Fruit fly (Drosophila melanogaster) whole organism, embryonic: ENCODE measurements around the gene Herc4.

Experiments used
- Adf1 ChIP-seq: fragments of 200-800 bp; sonication (Bioruptor generic); IDR thresholded peaks from 2 replicates; pipeline ENCODE4 v1.3.6; 2022; ENCODE audit warnings: missing biosample characterization, missing genetic modification characterization
- Bgb ChIP-seq: fragments of 200-800 bp; sonication (Bioruptor generic); IDR thresholded peaks from 2 replicates; pipeline ENCODE4 v1.3.6; 2022; ENCODE audit warnings: missing biosample characterization, missing genetic modification characterization; ENCODE audit not compliant: partially characterized antibody
- Blimp-1 ChIP-seq: fragments of 200-800 bp; sonication (Bioruptor generic); optimal IDR thresholded peaks from 3 replicates; lab custom pipeline; 2018; ENCODE audit warnings: missing biosample characterization, missing genetic modification characterization, mild to moderate bottlenecking, moderate library complexity, missing genetic modification reagents
- CG10654 ChIP-seq: fragments of 200-800 bp; sonication (Bioruptor generic); optimal IDR thresholded peaks from 2 replicates; lab custom pipeline; 2016; ENCODE audit warnings: missing biosample characterization, missing genetic modification characterization
- CG11560 ChIP-seq: fragments of 200-800 bp; sonication (Bioruptor generic); IDR thresholded peaks from 3 replicates; pipeline ENCODE4 v1.3.6; 2022; ENCODE audit warnings: missing biosample characterization, missing genetic modification characterization
- CG11695 ChIP-seq: fragments of 200-800 bp; sonication (Bioruptor generic); IDR thresholded peaks from 3 replicates; pipeline ENCODE4 v1.3.6; 2022; ENCODE audit warnings: missing biosample characterization, missing genetic modification characterization
- CG14050 ChIP-seq: fragments of 200-800 bp; sonication (Bioruptor generic); IDR thresholded peaks from 3 replicates; pipeline ENCODE4 v1.3.6; 2022; ENCODE audit warnings: missing biosample characterization, missing genetic modification characterization
- CG15073 ChIP-seq: fragments of 200-800 bp; sonication (Bioruptor generic); optimal IDR thresholded peaks from 2 replicates; lab custom pipeline; 2016; ENCODE audit warnings: missing biosample characterization, missing genetic modification characterization
- CG16863 ChIP-seq: fragments of 200-800 bp; sonication (Bioruptor generic); optimal IDR thresholded peaks from 3 replicates; lab custom pipeline; 2016; ENCODE audit warnings: missing biosample characterization, missing genetic modification characterization
- CG17186 ChIP-seq: fragments of 200-800 bp; sonication (Bioruptor generic); optimal IDR thresholded peaks from 3 replicates; lab custom pipeline; 2017; ENCODE audit warnings: missing biosample characterization, missing genetic modification reagents, missing genetic modification characterization
- CG18011 ChIP-seq: fragments of 200-800 bp; sonication (Bioruptor generic); optimal IDR thresholded peaks from 2 replicates; lab custom pipeline; 2017; ENCODE audit warnings: missing biosample characterization, missing genetic modification characterization, mild to moderate bottlenecking, moderate library complexity, missing genotype
- CG2129 ChIP-seq: fragments of 200-800 bp; sonication (Bioruptor generic); IDR thresholded peaks from 2 replicates; pipeline ENCODE4 v1.3.6; 2022; ENCODE audit warnings: missing biosample characterization, missing genetic modification characterization; ENCODE audit not compliant: partially characterized antibody
- CG32767 ChIP-seq: fragments of 200-800 bp; sonication (Bioruptor generic); IDR thresholded peaks from 2 replicates; pipeline ENCODE4 v1.3.6; 2022; ENCODE audit warnings: missing biosample characterization, missing genetic modification characterization
- CG4282 ChIP-seq: fragments of 200-800 bp; sonication (Bioruptor generic); optimal IDR thresholded peaks from 2 replicates; lab custom pipeline; 2016; ENCODE audit warnings: missing biosample characterization, missing genetic modification characterization
- CG4328 ChIP-seq: fragments of 200-800 bp; sonication (Bioruptor generic); optimal IDR thresholded peaks from 3 replicates; lab custom pipeline; 2017; ENCODE audit warnings: missing biosample characterization, missing genetic modification reagents, missing genetic modification characterization
- CG7357 ChIP-seq: fragments of 200-800 bp; sonication (Bioruptor generic); IDR thresholded peaks from 3 replicates; pipeline ENCODE4 v1.3.6; 2022; ENCODE audit warnings: missing biosample characterization, missing genetic modification characterization
- CG8089 ChIP-seq: fragments of 200-800 bp; sonication (Bioruptor generic); optimal IDR thresholded peaks from 3 replicates; lab custom pipeline; 2016; ENCODE audit warnings: missing biosample characterization, missing genetic modification characterization
- Drgx ChIP-seq: fragments of 200-800 bp; sonication (Bioruptor generic); IDR thresholded peaks from 2 replicates; pipeline ENCODE4 v1.3.6; 2022; ENCODE audit warnings: missing biosample characterization, missing genetic modification characterization
- ERR ChIP-seq: fragments of 200-800 bp; sonication (Bioruptor generic); optimal IDR thresholded peaks from 2 replicates; lab custom pipeline; 2016; ENCODE audit warnings: missing biosample characterization, missing genetic modification characterization
- Eip74EF ChIP-seq, 2 experiments: fragments of 200-800 bp in 1 of 2; fragments of >200 bp in 1 of 2; sonication (Bioruptor generic) in 1 of 2; optimal IDR thresholded peaks; 2 replicates each; lab custom pipeline; 2017 to 2019; ENCODE audit warnings: missing biosample characterization in 2 of 2, missing genetic modification characterization in 2 of 2, mild to moderate bottlenecking in 1 of 2, moderate library complexity in 1 of 2
- Gsc ChIP-seq: fragments of 200-800 bp; sonication (Bioruptor generic); IDR thresholded peaks from 2 replicates; pipeline ENCODE4 v1.3.6; 2022; ENCODE audit warnings: missing biosample characterization, missing genetic modification characterization
- H2.0 ChIP-seq: fragments of 200-800 bp; sonication (Bioruptor generic); IDR thresholded peaks from 2 replicates; pipeline ENCODE4 v1.3.6; 2022; ENCODE audit warnings: missing biosample characterization, missing genetic modification characterization
- Hr3 ChIP-seq: fragments of 200-800 bp; sonication (Bioruptor generic); optimal IDR thresholded peaks from 3 replicates; lab custom pipeline; 2016; ENCODE audit warnings: missing biosample characterization, missing genetic modification characterization
- Mrtf ChIP-seq: fragments of 200-800 bp; sonication (Bioruptor generic); IDR thresholded peaks from 3 replicates; pipeline ENCODE4 v1.3.6; 2022; ENCODE audit warnings: missing biosample characterization, missing genetic modification characterization
- Ptx1 ChIP-seq: fragments of 200-800 bp; sonication (Bioruptor generic); IDR thresholded peaks from 2 replicates; pipeline ENCODE4 v1.3.6; 2022; ENCODE audit warnings: missing biosample characterization, missing genetic modification characterization
- Sin3A ChIP-seq: fragments of >200 bp; optimal IDR thresholded peaks from 2 replicates; lab custom pipeline; 2018
- Sox100B ChIP-seq: fragments of 200-800 bp; sonication (Bioruptor generic); optimal IDR thresholded peaks from 3 replicates; lab custom pipeline; 2018; ENCODE audit warnings: missing biosample characterization, mild to moderate bottlenecking, missing genetic modification characterization
- Vsx1 ChIP-seq: fragments of 200-800 bp; sonication (Bioruptor generic); optimal IDR thresholded peaks from 2 replicates; lab custom pipeline; 2017; ENCODE audit warnings: missing biosample characterization, mild to moderate bottlenecking, missing genetic modification characterization, missing genetic modification reagents
- al ChIP-seq: fragments of 200-800 bp; sonication (Bioruptor generic); IDR thresholded peaks from 2 replicates; pipeline ENCODE4 v1.3.6; 2022; ENCODE audit warnings: missing biosample characterization, missing genetic modification characterization
- aop ChIP-seq: fragments of 200-800 bp; sonication (Bioruptor generic); IDR thresholded peaks from 2 replicates; pipeline ENCODE4 v1.3.6; 2022; ENCODE audit warnings: missing biosample characterization, missing genetic modification characterization
- br ChIP-seq: fragments of >200 bp; optimal IDR thresholded peaks from 2 replicates; lab custom pipeline; 2017
- chif ChIP-seq, 2 experiments: fragments of 200-800 bp; sonication (Bioruptor generic); optimal IDR thresholded peaks; 3 replicates each; lab custom pipeline; 2016; ENCODE audit warnings: missing biosample characterization in 2 of 2, missing genetic modification characterization in 2 of 2
- crol ChIP-seq: fragments of 200-800 bp; sonication (Bioruptor generic); IDR thresholded peaks from 2 replicates; pipeline ENCODE4 v1.3.6; 2022; ENCODE audit warnings: missing biosample characterization, missing genetic modification characterization
- en ChIP-seq: fragments of 200-800 bp; sonication (Bioruptor generic); optimal IDR thresholded peaks from 2 replicates; lab custom pipeline; 2016; ENCODE audit warnings: missing biosample characterization, missing genetic modification characterization
- exex ChIP-seq: fragments of 200-800 bp; sonication (Bioruptor generic); optimal IDR thresholded peaks from 4 replicates; lab custom pipeline; 2018; ENCODE audit warnings: missing biosample characterization, mild to moderate bottlenecking, missing genetic modification characterization, moderate library complexity
- gcm2 ChIP-seq: fragments of 200-800 bp; sonication (Bioruptor generic); optimal IDR thresholded peaks from 2 replicates; lab custom pipeline; 2016; ENCODE audit warnings: missing biosample characterization, missing genetic modification characterization
- ind ChIP-seq: fragments of 200-800 bp; sonication (Bioruptor generic); optimal IDR thresholded peaks from 3 replicates; lab custom pipeline; 2016; ENCODE audit warnings: missing biosample characterization, missing genetic modification characterization
- insv ChIP-seq, 2 experiments: fragments of 200-800 bp; sonication (Bioruptor generic); optimal IDR thresholded peaks; 3 replicates each; lab custom pipeline; 2016 to 2018; ENCODE audit warnings: missing biosample characterization in 2 of 2, missing genetic modification characterization in 2 of 2
- inv ChIP-seq: fragments of 200-800 bp; sonication (Bioruptor generic); IDR thresholded peaks from 2 replicates; pipeline ENCODE4 v1.3.6; 2022; ENCODE audit warnings: missing biosample characterization, missing genetic modification characterization; ENCODE audit not compliant: partially characterized antibody
- kah ChIP-seq: fragments of 200-800 bp; sonication (Bioruptor generic); optimal IDR thresholded peaks from 2 replicates; lab custom pipeline; 2018; ENCODE audit warnings: missing biosample characterization, mild to moderate bottlenecking, missing genetic modification characterization
- kay ChIP-seq: fragments of 200-800 bp; sonication (Bioruptor generic); optimal IDR thresholded peaks from 2 replicates; lab custom pipeline; 2016; ENCODE audit warnings: missing biosample characterization, missing genetic modification characterization
- luna ChIP-seq: fragments of 200-800 bp; sonication (Bioruptor generic); optimal IDR thresholded peaks from 2 replicates; lab custom pipeline; 2016; ENCODE audit warnings: missing biosample characterization, missing genetic modification characterization
- pnt ChIP-seq: fragments of 200-800 bp; sonication (Bioruptor generic); optimal IDR thresholded peaks from 3 replicates; lab custom pipeline; 2016; ENCODE audit warnings: missing biosample characterization, missing genetic modification characterization
- rib ChIP-seq: fragments of 200-800 bp; sonication (Bioruptor generic); IDR thresholded peaks from 2 replicates; pipeline ENCODE4 v1.3.6; 2022; ENCODE audit warnings: missing biosample characterization, missing genetic modification characterization
- sisA ChIP-seq: fragments of 200-800 bp; sonication (Bioruptor generic); IDR thresholded peaks from 2 replicates; pipeline ENCODE4 v1.3.6; 2022; ENCODE audit warnings: missing biosample characterization, missing genetic modification characterization
- slbo ChIP-seq: fragments of 200-800 bp; sonication (Bioruptor generic); IDR thresholded peaks from 2 replicates; pipeline ENCODE4 v1.3.6; 2022; ENCODE audit warnings: missing biosample characterization, missing genetic modification characterization
- stwl ChIP-seq: fragments of 200-800 bp; sonication (Bioruptor generic); optimal IDR thresholded peaks from 3 replicates; lab custom pipeline; 2018; ENCODE audit warnings: missing biosample characterization, mild to moderate bottlenecking, missing genetic modification characterization, moderate library complexity
- tll ChIP-seq, 2 experiments: fragments of 200-800 bp in 1 of 2; fragments of >200 bp in 1 of 2; sonication (Bioruptor generic) in 1 of 2; optimal IDR thresholded peaks; 2 replicates each; lab custom pipeline; 2017 to 2019; ENCODE audit warnings: missing biosample characterization in 2 of 2, missing genetic modification characterization in 2 of 2, mild to moderate bottlenecking in 1 of 2, moderate library complexity in 1 of 2
- vvl ChIP-seq: fragments of 200-800 bp; sonication (Bioruptor generic); IDR thresholded peaks from 2 replicates; pipeline ENCODE4 v1.3.6; 2022; ENCODE audit warnings: missing biosample characterization, missing genetic modification characterization
- wdn ChIP-seq: fragments of 200-800 bp; sonication (Bioruptor generic); IDR thresholded peaks from 2 replicates; pipeline ENCODE4 v1.3.6; 2022; ENCODE audit warnings: missing biosample characterization, missing genetic modification characterization

Herc4 gene

DNA sequence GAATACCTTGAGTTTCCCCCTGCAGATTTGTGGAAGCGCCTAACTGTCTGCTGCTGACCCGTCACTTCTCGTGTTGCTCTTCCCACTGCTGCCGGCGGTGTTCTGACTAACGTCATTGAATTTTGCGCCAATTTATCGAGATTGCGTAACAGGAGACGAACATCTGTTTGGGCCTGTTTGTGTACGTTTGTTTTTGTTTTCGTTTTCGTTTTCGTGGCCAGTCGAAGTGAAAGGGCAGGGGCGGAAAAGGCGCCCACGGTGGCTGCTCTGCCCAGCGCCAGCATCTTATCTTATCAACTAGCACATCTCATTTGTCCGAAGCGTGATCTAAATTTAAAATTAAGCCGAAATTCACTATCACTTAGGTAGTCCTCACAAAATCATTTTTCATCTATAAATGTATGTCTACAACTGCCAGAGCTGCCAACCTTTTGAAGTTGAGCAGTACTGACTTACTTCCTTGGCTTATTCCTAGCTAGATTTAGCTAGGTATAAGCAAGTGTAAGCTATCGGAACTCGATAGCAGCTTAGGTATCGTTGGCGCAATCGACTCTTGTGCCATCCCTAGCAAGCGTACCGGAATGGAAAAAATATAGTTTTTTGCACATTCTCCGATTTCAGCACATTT, 6.4 kb upstream of the Herc4 start, which contains the start of the genes Ctr9 and Nt5a (continued):
- no peak for TF ChIP-seq Sox100B
- TF ChIP-seq CG10654 = peak; percentile 33
- peak; percentile 49 for TF ChIP-seq exex (tag; lab: Kevin White, UChicago)
- 0 out of 2 replicates have a peak, but pooled peaks have one; percentile 28 for TF ChIP-seq H2.0
- 0 out of 2 replicates have a peak, but pooled peaks have one; percentile 38 for TF ChIP-seq Adf1 (GFP tag; lab: Robert Waterston, UW)
- TF ChIP-seq CG4328 (GFP tag; lab: Kevin White, UChicago) = no peak
- no peak for TF ChIP-seq CG11695 (GFP tag; lab: Robert Waterston, UW)
- TF ChIP-seq kay (GFP tag; lab: Kevin White, UChicago) = peak; percentile 36
- peak; percentile 68 for TF ChIP-seq ERR (GFP tag; lab: Kevin White, UChicago)
- peak; percentile 27 for TF ChIP-seq CG16863 (GFP tag; lab: Kevin White, UChicago)
- 0 out of 2 replicates have a peak, but pooled peaks have one; percentile 41 for TF ChIP-seq Ptx1 (GFP tag; lab: Robert Waterston, UW)
- peak; percentile 51 for TF ChIP-seq gcm2 (GFP tag; lab: Kevin White, UChicago)
- no peak for TF ChIP-seq luna (GFP tag; lab: Kevin White, UChicago)
- TF ChIP-seq kah (GFP tag; lab: Kevin White, UChicago) = no peak
- peak; percentile 78 for TF ChIP-seq stwl (tag; lab: Kevin White, UChicago)
- TF ChIP-seq Drgx = no peak
- TF ChIP-seq Gsc (GFP tag; lab: Robert Waterston, UW) = no peak
- TF ChIP-seq Mrtf (GFP tag; lab: Robert Waterston, UW) = no peak
- TF ChIP-seq insv (GFP tag; optimal IDR thresholded peaks at IDR 0.05; lab: Kevin White, UChicago) = peak in 1 of 2 experiments; percentile 71
- TF ChIP-seq Vsx1 = no peak
- TF ChIP-seq al (GFP tag; lab: Robert Waterston, UW) = peak; percentile 32; the same call in 1 of the 2 replicates
- TF ChIP-seq CG4282 (GFP tag; lab: Kevin White, UChicago) = peak; percentile 27
- TF ChIP-seq CG8089 (GFP tag; lab: Kevin White, UChicago) = peak; percentile 2
- no peak for TF ChIP-seq aop
- TF ChIP-seq wdn (GFP tag; lab: Robert Waterston, UW) = no peak
- peak; percentile 61; the same call in 1 of the 2 replicates for TF ChIP-seq rib (GFP tag; lab: Robert Waterston, UW)
- TF ChIP-seq br (lab: Kevin White, UChicago) = no peak
- no peak for TF ChIP-seq CG15073 (GFP tag; lab: Kevin White, UChicago)
- TF ChIP-seq CG32767 = 0 out of 2 replicates have a peak, but pooled peaks have one; percentile 36
- TF ChIP-seq Blimp-1 = peak; percentile 71
- TF ChIP-seq inv (GFP tag; lab: Robert Waterston, UW) = peak; percentile 68
- TF ChIP-seq Sin3A (lab: Kevin White, UChicago) = peak; percentile 80
- peak; percentile 26 for TF ChIP-seq Hr3 (GFP tag; lab: Kevin White, UChicago)
- peak; percentile 7; the same call in 1 of the 3 replicates for TF ChIP-seq CG7357 (GFP tag; lab: Robert Waterston, UW)
- no peak for TF ChIP-seq CG14050
- peak; percentile 42 for TF ChIP-seq CG18011 (GFP tag; lab: Kevin White, UChicago)
- peak; percentile 37 for TF ChIP-seq CG17186 (GFP tag; lab: Kevin White, UChicago)
- TF ChIP-seq crol (GFP tag; lab: Robert Waterston, UW) = no peak
- peak in 1 of 2 experiments; percentile 47 for TF ChIP-seq Eip74EF (GFP tag; optimal IDR thresholded peaks at IDR 0.05; lab: Kevin White, UChicago)
- peak; percentile 78 for TF ChIP-seq vvl (GFP tag; lab: Robert Waterston, UW)
- TF ChIP-seq pnt = no peak
- peak; percentile 14 for TF ChIP-seq en (GFP tag; lab: Kevin White, UChicago)
- TF ChIP-seq Bgb = peak; percentile 85
- TF ChIP-seq slbo (GFP tag; lab: Robert Waterston, UW) = peak; percentile 80
- peak; percentile 54; the same call in 1 of the 2 replicates for TF ChIP-seq CG2129 (GFP tag; lab: Robert Waterston, UW)
- TF ChIP-seq tll (GFP tag; optimal IDR thresholded peaks at IDR 0.05; lab: Kevin White, UChicago) = peak in 1 of 2 experiments; percentile 34
- peak; percentile 38 for TF ChIP-seq ind (GFP tag; lab: Kevin White, UChicago)
- no peak for TF ChIP-seq CG11560
- TF ChIP-seq sisA (GFP tag; lab: Robert Waterston, UW) = peak; percentile 32
- TF ChIP-seq chif (GFP tag; optimal IDR thresholded peaks at IDR 0.05; lab: Kevin White, UChicago) = peak in 1 of 2 experiments; percentile 36
